Fruit fly (Drosophila melanogaster): ENCODE results near the gene CG14269.

The CG14269 gene

DNA sequence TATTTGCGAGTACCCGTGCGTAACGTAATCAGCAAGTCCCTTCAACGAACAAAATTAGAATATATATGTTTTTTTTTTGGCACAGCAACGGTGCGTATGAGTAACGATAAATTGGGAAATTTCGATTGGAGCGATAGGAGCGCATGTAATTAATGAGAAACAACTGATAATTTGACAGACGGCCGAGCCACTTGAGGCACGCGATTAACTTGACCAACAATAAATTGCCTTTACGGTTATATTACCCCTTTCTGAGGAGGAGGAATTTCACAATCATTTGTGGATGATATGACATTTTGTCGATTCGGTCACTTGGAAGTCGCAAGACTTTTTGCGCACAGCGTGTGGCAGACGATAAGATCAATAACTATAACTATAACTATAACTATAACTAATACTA lies 8.3 kb upstream of the CG14269 start:
- TF ChIP-seq CG8319 (GFP tag; optimal IDR thresholded peaks at IDR 0.05) (no peak), CG6163 (GFP tag; IDR thresholded peaks at IDR 0.05) (0 out of 3 replicates have a peak, but pooled peaks have one; percentile 12)

- TF ChIP-seq vri (GFP tag; optimal IDR thresholded peaks at IDR 0.05) (no peak), topi (GFP tag; optimal IDR thresholded peaks at IDR 0.05) (no peak), Hr38 (GFP tag; optimal IDR thresholded peaks at IDR 0.05) (no peak), Met (GFP tag; optimal IDR thresholded peaks at IDR 0.05) (no peak), CG1621 (tag; optimal IDR thresholded peaks at IDR 0.05) (no peak), Sox15 (GFP tag; optimal IDR thresholded peaks at IDR 0.05) (no peak), CG31627 (GFP tag; optimal IDR thresholded peaks at IDR 0.05) (no peak), CG6163 (GFP tag; IDR thresholded peaks at IDR 0.05) (no peak), CG8632 (GFP tag; optimal IDR thresholded peaks at IDR 0.05) (no peak)
These were observed 7.1 kb upstream of the CG14269 start for dm6 chrX:3442543-3443207.

DNA sequence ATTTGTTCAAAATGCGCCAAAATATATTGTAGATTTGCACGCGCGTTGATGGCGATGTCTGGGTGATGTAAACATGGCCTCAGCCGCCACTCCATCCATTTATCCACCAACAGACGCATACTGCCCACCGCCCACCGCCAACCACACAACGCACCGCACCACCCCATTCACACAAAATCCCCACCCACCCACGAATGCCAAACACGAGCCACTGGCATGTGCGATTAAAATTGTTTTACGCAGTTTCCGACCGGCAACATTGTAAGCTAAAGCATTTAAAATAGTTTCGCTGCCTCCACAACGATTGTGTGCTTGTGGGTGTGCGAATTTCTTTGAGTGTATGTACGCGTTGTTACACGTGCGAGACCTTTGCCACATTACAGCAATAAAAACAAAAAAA lies 4.9 kb upstream of the CG14269 start:
- TF ChIP-seq CG7368 (GFP tag; optimal IDR thresholded peaks at IDR 0.05) (no peak), eg (GFP tag; IDR thresholded peaks at IDR 0.05) (0 out of 3 replicates have a peak, but pooled peaks have one; percentile 32), achi (GFP tag; optimal IDR thresholded peaks at IDR 0.05) (no peak), dsx (GFP tag; optimal IDR thresholded peaks at IDR 0.05; ENCODE audit: poor library complexity, severe bottlenecking) (peak; percentile 76), Eip75B (GFP tag; optimal IDR thresholded peaks at IDR 0.05) (no peak), CG6163 (GFP tag; IDR thresholded peaks at IDR 0.05) (no peak), CG8119 (GFP tag; IDR thresholded peaks at IDR 0.05) (peak; percentile 29; the same call in 1 of the 3 replicates), CG6276 (GFP tag; optimal IDR thresholded peaks at IDR 0.05) (peak; percentile 27), esn (GFP tag; optimal IDR thresholded peaks at IDR 0.05) (no peak), CG10631 (GFP tag; optimal IDR thresholded peaks at IDR 0.05) (no peak), CG6808 (GFP tag; optimal IDR thresholded peaks at IDR 0.05) (no peak)

- TF ChIP-seq Eip78C (GFP tag) (peak; percentile 69), Gug (GFP tag; IDR thresholded peaks at IDR 0.05) (no peak), CG9139 (GFP tag; optimal IDR thresholded peaks at IDR 0.05) (no peak), OdsH (GFP tag; optimal IDR thresholded peaks at IDR 0.05) (no peak), CG10631 (GFP tag; optimal IDR thresholded peaks at IDR 0.05) (no peak), ss (GFP tag; optimal IDR thresholded peaks at IDR 0.05) (no peak), CG6276 (GFP tag; optimal IDR thresholded peaks at IDR 0.05) (no peak), Eip75B (GFP tag; optimal IDR thresholded peaks at IDR 0.05) (peak; percentile 24), CG32006 (GFP tag; optimal IDR thresholded peaks at IDR 0.05) (no peak), Hr4 (GFP tag; optimal IDR thresholded peaks at IDR 0.05) (peak; percentile 20), CG4318 (GFP tag; optimal IDR thresholded peaks at IDR 0.05) (no peak), vri (GFP tag; optimal IDR thresholded peaks at IDR 0.05) (peak; percentile 43), CG8319 (GFP tag; optimal IDR thresholded peaks at IDR 0.05) (no peak), Smox (GFP tag; optimal IDR thresholded peaks at IDR 0.05) (peak; percentile 27), spab (GFP tag; optimal IDR thresholded peaks at IDR 0.05) (no peak), fkh (GFP tag; optimal IDR thresholded peaks at IDR 0.05) (no peak), cyc (GFP tag; optimal IDR thresholded peaks at IDR 0.05) (peak; percentile 64), Sox14 (GFP tag; optimal IDR thresholded peaks at IDR 0.05) (no peak), pdm3 (GFP tag; optimal IDR thresholded peaks at IDR 0.05) (no peak), Blimp-1 (GFP tag; optimal IDR thresholded peaks at IDR 0.05) (peak; percentile 20), CG3032 (tag; optimal IDR thresholded peaks at IDR 0.05) (no peak), Eip93F (GFP tag; optimal IDR thresholded peaks at IDR 0.05) (no peak), CG11902 (GFP tag; optimal IDR thresholded peaks at IDR 0.05) (peak; percentile 11), CG15336 (GFP tag; IDR thresholded peaks at IDR 0.05) (no peak), esn (GFP tag; optimal IDR thresholded peaks at IDR 0.05) (peak; percentile 43), CG31627 (GFP tag; optimal IDR thresholded peaks at IDR 0.05) (no peak), salr (GFP tag; optimal IDR thresholded peaks at IDR 0.05) (no peak), Sox15 (GFP tag; optimal IDR thresholded peaks at IDR 0.05) (no peak), Met (GFP tag; optimal IDR thresholded peaks at IDR 0.05) (peak; percentile 79), CG6854 (GFP tag; optimal IDR thresholded peaks at IDR 0.05) (no peak), CG8119 (GFP tag; IDR thresholded peaks at IDR 0.05) (no peak), CG7368 (GFP tag; optimal IDR thresholded peaks at IDR 0.05) (no peak), acj6 (GFP tag; optimal IDR thresholded peaks at IDR 0.05) (peak; percentile 3), achi (GFP tag; optimal IDR thresholded peaks at IDR 0.05) (no peak), fd85E (GFP tag; optimal IDR thresholded peaks at IDR 0.05) (no peak)
These were observed 1.9 kb upstream of the CG14269 start for dm6 chrX:3437493-3437892.
